Worm (Caenorhabditis elegans): ENCODE results near the gene K07C11.7.

Gene K07C11.7

DNA sequence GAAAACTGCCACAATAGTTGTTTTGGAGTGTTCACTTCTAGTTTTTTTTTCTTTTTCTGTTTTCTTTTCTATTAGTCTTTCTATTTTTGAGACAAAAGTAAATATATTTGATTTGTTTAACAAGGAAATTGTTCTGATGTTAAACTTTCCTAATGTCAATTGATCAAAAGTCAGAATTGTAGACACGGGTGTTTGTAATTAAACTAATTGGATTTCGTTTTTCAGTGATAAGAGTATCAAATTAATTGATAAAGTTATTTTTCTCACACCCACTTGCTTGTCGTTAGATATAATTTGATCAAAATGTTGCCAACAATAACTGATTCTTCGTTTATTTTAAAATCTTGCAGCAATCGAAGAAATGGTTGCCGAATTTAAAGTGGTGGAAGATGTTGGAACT lies 50.6 kb downstream of the K07C11.7 start:
- no peak for TF ChIP-seq mdl-1 (tag; optimal IDR thresholded peaks at IDR 0.05)
- TF ChIP-seq nhr-90 (tag; optimal IDR thresholded peaks at IDR 0.05; ENCODE audit: poor library complexity) = no peak
- TF ChIP-seq unc-62 (GFP tag; optimal IDR thresholded peaks at IDR 0.05) = no peak
- no peak for TF ChIP-seq fos-1 (tag; optimal IDR thresholded peaks at IDR 0.05)
- no peak for TF ChIP-seq unc-98 (GFP tag; IDR thresholded peaks at IDR 0.05)
- TF ChIP-seq nhr-85 (tag) = peak; percentile 20
- TF ChIP-seq nhr-71 (tag; optimal IDR thresholded peaks at IDR 0.05) = no peak
- TF ChIP-seq efl-1 (optimal IDR thresholded peaks at IDR 0.05) = no peak
- TF ChIP-seq efl-1 (GFP tag; optimal IDR thresholded peaks at IDR 0.05 in 1 of 2) = peak in 1 of 2 experiments; percentile 62

ce11 chrV:8161699-8162098 lies 52.1 kb downstream of the K07C11.7 start, which contains the start of gene F20D6.5:
F20D6.5 (plus strand) TSS chrV:8161957.
- TF ChIP-seq snpc-4 (tag; optimal IDR thresholded peaks at IDR 0.05) = no peak
- TF ChIP-seq elt-2 (tag; optimal IDR thresholded peaks at IDR 0.05) = peak; percentile 54

- no peak for TF ChIP-seq ceh-82 (tag; optimal IDR thresholded peaks at IDR 0.05)
- no peak for TF ChIP-seq lin-35 (GFP tag; optimal IDR thresholded peaks at IDR 0.05)
- TF ChIP-seq nhr-71 (tag; optimal IDR thresholded peaks at IDR 0.05) = no peak
- TF ChIP-seq nhr-28 (tag; optimal IDR thresholded peaks at IDR 0.05) = no peak
- no peak for TF ChIP-seq pax-3 (tag; optimal IDR thresholded peaks at IDR 0.05)
These were observed 54.1 kb downstream of the K07C11.7 start, which contains the start of gene F20D6.6 for ce11 chrV:8159629-8160028. F20D6.6 (plus strand) TSS chrV:8159929.

Data from whole organism, L1 larva.